Worm (Caenorhabditis elegans) whole organism, late embryonic: ENCODE data around the gene egl-43.

Source experiments
- C08G9.2 ChIP-seq: sonication (generic microtip); optimal IDR thresholded peaks from 2 replicates; lab custom pipeline; 2016; ENCODE audit warnings: mild to moderate bottlenecking, missing genetic modification characterization, moderate library complexity, missing compliant biosample characterization
- T23F11.4 ChIP-seq: fragments of 200-800 bp; sonication (Bioruptor generic); optimal IDR thresholded peaks from 2 replicates; lab custom pipeline; 2018; ENCODE audit warnings: mild to moderate bottlenecking, missing genetic modification characterization, missing compliant biosample characterization
- Y22D7AL.16 ChIP-seq: sonication (generic microtip); optimal IDR thresholded peaks from 2 replicates; lab custom pipeline; 2016; ENCODE audit warnings: missing genetic modification characterization, missing compliant biosample characterization
- ahr-1 ChIP-seq: sonication (generic microtip); optimal IDR thresholded peaks from 2 replicates; lab custom pipeline; 2016; ENCODE audit warnings: missing genetic modification characterization, missing compliant biosample characterization
- ama-1 ChIP-seq: fragments of 150-350 bp; optimal IDR thresholded peaks from 2 replicates; lab custom pipeline; 2014
- ceh-18 ChIP-seq: sonication (generic microtip); optimal IDR thresholded peaks from 2 replicates; lab custom pipeline; 2016; ENCODE audit warnings: missing genetic modification characterization, missing compliant biosample characterization
- ceh-19 ChIP-seq: fragments of 200-800 bp; sonication (Bioruptor generic); optimal IDR thresholded peaks from 2 replicates; lab custom pipeline; 2018; ENCODE audit warnings: mild to moderate bottlenecking, missing genetic modification characterization, missing compliant biosample characterization
- ceh-2 ChIP-seq: sonication (generic microtip); optimal IDR thresholded peaks from 2 replicates; lab custom pipeline; 2016; ENCODE audit warnings: missing genotype, missing genetic modification characterization, missing compliant biosample characterization
- ceh-24 ChIP-seq: sonication (generic microtip); optimal IDR thresholded peaks from 2 replicates; lab custom pipeline; 2016; ENCODE audit warnings: mild to moderate bottlenecking, missing genetic modification characterization, missing compliant biosample characterization
- ceh-30 ChIP-seq: fragments of 150-350 bp; optimal IDR thresholded peaks from 2 replicates; lab custom pipeline; 2014; ENCODE audit warnings: missing biosample characterization, missing genetic modification characterization
- ceh-31 ChIP-seq: sonication (generic microtip); optimal IDR thresholded peaks from 2 replicates; lab custom pipeline; 2016; ENCODE audit warnings: missing genetic modification characterization, missing compliant biosample characterization
- ceh-34 ChIP-seq: sonication (generic microtip); optimal IDR thresholded peaks from 2 replicates; lab custom pipeline; 2016; ENCODE audit warnings: mild to moderate bottlenecking, missing genetic modification characterization, missing compliant biosample characterization
- ceh-6 ChIP-seq: fragments of 200-800 bp; sonication (Bioruptor generic); optimal IDR thresholded peaks from 2 replicates; lab custom pipeline; 2018; ENCODE audit warnings: mild to moderate bottlenecking, missing genetic modification characterization, missing compliant biosample characterization
- ceh-9 ChIP-seq: sonication (generic microtip); optimal IDR thresholded peaks from 2 replicates; lab custom pipeline; 2016; ENCODE audit warnings: mild to moderate bottlenecking, missing genetic modification characterization, inconsistent platforms, missing compliant biosample characterization
- che-1 ChIP-seq: sonication (generic microtip); optimal IDR thresholded peaks from 2 replicates; lab custom pipeline; 2016; ENCODE audit warnings: mild to moderate bottlenecking, missing genetic modification characterization, missing compliant biosample characterization
- dmd-4 ChIP-seq: sonication (generic microtip); optimal IDR thresholded peaks from 2 replicates; lab custom pipeline; 2016; ENCODE audit warnings: borderline replicate concordance, missing genetic modification characterization, missing compliant biosample characterization
- elt-4 ChIP-seq: sonication (generic microtip); optimal IDR thresholded peaks from 2 replicates; lab custom pipeline; 2016; ENCODE audit warnings: missing genetic modification characterization, missing compliant biosample characterization
- ets-4 ChIP-seq: sonication (generic microtip); optimal IDR thresholded peaks from 2 replicates; lab custom pipeline; 2016; ENCODE audit warnings: missing genetic modification characterization, missing compliant biosample characterization
- eyg-1 ChIP-seq: sonication (generic microtip); optimal IDR thresholded peaks from 2 replicates; lab custom pipeline; 2016; ENCODE audit warnings: missing genotype, missing genetic modification characterization, missing compliant biosample characterization
- fkh-10 ChIP-seq: fragments of 150-350 bp; optimal IDR thresholded peaks from 2 replicates; lab custom pipeline; 2014; ENCODE audit warnings: missing biosample characterization, missing genetic modification reagents, missing genetic modification characterization
- fkh-6 ChIP-seq: sonication (generic microtip); optimal IDR thresholded peaks from 2 replicates; lab custom pipeline; 2016; ENCODE audit warnings: missing genetic modification characterization, missing compliant biosample characterization
- hlh-13 ChIP-seq: fragments of 200-800 bp; sonication (Bioruptor generic); optimal IDR thresholded peaks from 2 replicates; lab custom pipeline; 2018; ENCODE audit warnings: mild to moderate bottlenecking, missing genetic modification characterization, missing compliant biosample characterization
- hlh-8 ChIP-seq: sonication (generic microtip); optimal IDR thresholded peaks from 2 replicates; lab custom pipeline; 2016; ENCODE audit warnings: missing genotype, missing genetic modification characterization, missing compliant biosample characterization
- lim-6 ChIP-seq: sonication (generic microtip); optimal IDR thresholded peaks from 2 replicates; lab custom pipeline; 2016; ENCODE audit warnings: missing genetic modification characterization, missing compliant biosample characterization
- lin-11 ChIP-seq: fragments of 200-800 bp; sonication (Bioruptor generic); optimal IDR thresholded peaks from 2 replicates; lab custom pipeline; 2018; ENCODE audit warnings: mild to moderate bottlenecking, missing genetic modification characterization, missing compliant biosample characterization
- nfya-1 ChIP-seq: sonication (generic microtip); optimal IDR thresholded peaks from 2 replicates; lab custom pipeline; 2017; ENCODE audit warnings: missing genetic modification characterization, mild to moderate bottlenecking, missing compliant biosample characterization, antibody characterized with exemption, moderate library complexity
- nhr-11 ChIP-seq: fragments of 150-350 bp; optimal IDR thresholded peaks from 2 replicates; lab custom pipeline; 2014; ENCODE audit warnings: missing biosample characterization, missing genetic modification characterization
- nhr-232 ChIP-seq: sonication (generic microtip); optimal IDR thresholded peaks from 2 replicates; lab custom pipeline; 2016; ENCODE audit warnings: missing genetic modification characterization, missing compliant biosample characterization
- odd-2 ChIP-seq: sonication (generic microtip); optimal IDR thresholded peaks from 2 replicates; lab custom pipeline; 2017; ENCODE audit warnings: antibody characterized with exemption, mild to moderate bottlenecking, missing genetic modification characterization, missing compliant biosample characterization
- pat-9 ChIP-seq: fragments of 200-800 bp; sonication (Bioruptor generic); optimal IDR thresholded peaks from 2 replicates; lab custom pipeline; 2018; ENCODE audit warnings: mild to moderate bottlenecking, missing genetic modification characterization, moderate library complexity, missing compliant biosample characterization
- pax-1 ChIP-seq: fragments of 150-350 bp; optimal IDR thresholded peaks from 2 replicates; lab custom pipeline; 2014; ENCODE audit warnings: missing biosample characterization, missing genetic modification characterization
- pha-2 ChIP-seq: sonication (generic microtip); optimal IDR thresholded peaks from 2 replicates; lab custom pipeline; 2017; ENCODE audit warnings: mild to moderate bottlenecking, missing genetic modification characterization, missing compliant biosample characterization
- pha-4 ChIP-seq: fragments of 150-350 bp; optimal IDR thresholded peaks from 2 replicates; lab custom pipeline; 2018; ENCODE audit warnings: missing biosample characterization, missing genetic modification reagents, missing genetic modification characterization
- pqm-1 ChIP-seq: sonication (generic microtip); optimal IDR thresholded peaks from 2 replicates; lab custom pipeline; 2016; ENCODE audit warnings: missing genetic modification characterization, missing compliant biosample characterization
- pros-1 ChIP-seq: fragments of 150-350 bp; optimal IDR thresholded peaks from 2 replicates; lab custom pipeline; 2014; ENCODE audit warnings: missing biosample characterization, missing genetic modification reagents, missing genetic modification characterization
- ref-2 ChIP-seq: sonication (generic microtip); optimal IDR thresholded peaks from 2 replicates; lab custom pipeline; 2016; ENCODE audit warnings: missing genetic modification characterization, missing compliant biosample characterization
- sox-4 ChIP-seq: sonication (generic microtip); optimal IDR thresholded peaks from 2 replicates; lab custom pipeline; 2017; ENCODE audit warnings: mild to moderate bottlenecking, missing genetic modification characterization, inconsistent platforms, missing compliant biosample characterization
- syd-9 ChIP-seq: sonication (generic microtip); optimal IDR thresholded peaks from 2 replicates; lab custom pipeline; 2016; ENCODE audit warnings: mild to moderate bottlenecking, missing genetic modification characterization, moderate library complexity, missing compliant biosample characterization
- tbx-2 ChIP-seq: sonication (generic microtip); optimal IDR thresholded peaks from 2 replicates; lab custom pipeline; 2016; ENCODE audit warnings: missing genetic modification characterization, missing compliant biosample characterization
- tbx-7 ChIP-seq: sonication (generic microtip); optimal IDR thresholded peaks from 2 replicates; lab custom pipeline; 2016; ENCODE audit warnings: missing genotype, missing genetic modification characterization, missing compliant biosample characterization
- unc-3 ChIP-seq, 2 experiments: fragments of 200-800 bp in 1 of 2; sonication (Bioruptor generic) in 1 of 2; sonication (generic microtip) in 1 of 2; conservative IDR thresholded peaks in 1 of 2; optimal IDR thresholded peaks in 1 of 2; 2 replicates each; pipeline versions ENCODE4 v1.3.6 to Lab custom; 2016 to 2022; ENCODE audit warnings: missing compliant biosample characterization in 2 of 2, missing genetic modification characterization in 2 of 2, missing genetic modification reagents in 1 of 2
- unc-42 ChIP-seq: sonication (generic microtip); optimal IDR thresholded peaks from 2 replicates; lab custom pipeline; 2016; ENCODE audit warnings: missing genotype, missing genetic modification characterization, missing compliant biosample characterization
- unc-86 ChIP-seq: sonication (generic microtip); optimal IDR thresholded peaks from 2 replicates; lab custom pipeline; 2016; ENCODE audit warnings: missing genetic modification characterization, missing compliant biosample characterization

egl-43 gene

DNA sequence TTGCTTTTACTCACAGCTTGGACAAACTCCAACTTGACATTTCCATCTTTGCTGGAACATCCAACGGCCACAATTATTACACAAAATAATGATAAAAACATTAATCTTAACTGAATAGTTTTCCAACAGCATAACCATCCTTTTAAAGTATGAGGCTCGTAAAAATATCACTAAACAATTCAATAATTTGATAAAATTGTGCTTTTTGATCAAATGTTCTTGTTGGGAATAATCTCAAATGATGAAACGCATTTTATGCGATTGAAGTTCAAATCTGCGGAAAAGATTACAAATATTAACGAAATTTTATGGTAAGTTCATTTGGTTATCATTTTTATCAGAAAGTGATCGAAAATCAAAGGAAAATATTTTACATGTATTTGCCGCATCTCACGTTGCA lies 34.5 kb upstream of the egl-43 start, which contains the start of gene pho-10:
pho-10 (minus strand) TSS at position 101 of the 400 bp plus-strand sequence.
- no peak for TF ChIP-seq ceh-24 (tag; lab: Kevin White, UChicago)
- TF ChIP-seq lin-11 (tag; lab: Kevin White, UChicago) = no peak
- TF ChIP-seq dmd-4 (tag; lab: Kevin White, UChicago) = no peak
- no peak for TF ChIP-seq ref-2 (tag; lab: Kevin White, UChicago)
- TF ChIP-seq ceh-18 (tag; lab: Kevin White, UChicago) = no peak
- TF ChIP-seq ceh-6 (GFP tag; lab: Kevin White, UChicago) = no peak
- TF ChIP-seq tbx-7 (tag; lab: Kevin White, UChicago) = no peak
- TF ChIP-seq ceh-9 (tag; lab: Kevin White, UChicago) = no peak
- no peak for TF ChIP-seq pha-4 (tag; lab: Kevin White, UChicago)
- no peak for TF ChIP-seq che-1 (tag; lab: Kevin White, UChicago)
- no peak for TF ChIP-seq syd-9 (tag; lab: Kevin White, UChicago)
- TF ChIP-seq ceh-34 (tag; lab: Kevin White, UChicago) = no peak
- TF ChIP-seq pha-2 = no peak

DNA sequence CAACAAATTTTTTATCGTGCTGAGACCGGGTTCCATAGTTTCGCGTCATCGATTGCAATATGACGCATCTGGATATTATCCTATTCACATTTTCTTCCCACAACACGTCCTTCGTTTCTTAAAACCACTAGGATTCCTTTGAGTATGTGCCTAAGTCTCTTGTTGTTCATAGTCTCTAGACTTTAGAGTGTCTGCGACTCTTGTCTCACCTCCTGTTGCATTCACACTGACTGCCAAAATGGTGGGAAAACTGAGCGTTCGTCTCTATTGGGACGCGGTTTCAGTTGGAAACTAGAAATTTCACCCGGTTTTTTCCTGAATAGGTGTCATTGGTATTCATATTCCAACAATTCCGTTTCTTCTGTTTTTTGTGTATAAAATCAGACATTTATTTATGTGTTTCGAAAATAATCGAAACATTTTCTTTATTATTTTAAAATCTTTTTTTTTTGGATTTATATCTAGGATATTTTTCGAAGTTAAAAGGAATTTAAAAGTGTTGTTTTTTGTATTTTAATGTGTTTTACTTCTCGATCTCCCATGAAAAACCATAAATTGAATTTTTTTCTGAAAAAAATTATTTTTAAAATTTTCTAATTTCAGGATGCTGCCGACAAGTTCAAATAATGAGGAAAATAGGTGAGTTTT lies 33.2 kb upstream of the egl-43 start, which contains the start of gene C05C10.2:
C05C10.2 (plus strand) TSS at position 598 of the 648 bp plus-strand sequence.
- peak; percentile 7 for TF ChIP-seq nfya-1 (tag; lab: Kevin White, UChicago)
- no peak for TF ChIP-seq fkh-6
- TF ChIP-seq pros-1 (tag; lab: Kevin White, UChicago) = no peak

DNA sequence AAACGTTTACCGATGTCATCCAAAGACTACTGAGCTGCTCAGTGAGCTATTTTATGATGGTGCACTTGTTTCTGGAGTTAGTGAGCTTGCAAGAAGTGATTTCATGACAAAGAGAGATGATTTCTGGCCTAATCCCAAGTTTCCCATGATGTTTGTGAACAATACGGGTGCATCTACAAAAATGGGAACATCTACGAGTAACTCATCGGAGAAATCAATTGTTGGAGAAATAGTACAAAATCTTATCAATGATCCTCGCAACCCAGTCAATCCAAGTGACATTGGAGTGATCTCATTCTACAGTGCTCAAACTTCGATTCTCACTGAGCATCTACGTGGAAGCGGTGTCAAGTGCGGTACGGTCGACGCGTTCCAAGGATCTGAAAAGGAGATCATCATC lies 26.5 kb upstream of the egl-43 start:
- no peak for TF ChIP-seq pat-9 (tag; lab: Kevin White, UChicago)
- TF ChIP-seq ets-4 (tag; lab: Kevin White, UChicago) = no peak
- TF ChIP-seq ceh-30 (tag; lab: Kevin White, UChicago) = no peak
- TF ChIP-seq ceh-18 (tag; lab: Kevin White, UChicago) = no peak
- TF ChIP-seq dmd-4 (tag; lab: Kevin White, UChicago) = no peak
- TF ChIP-seq fkh-6 = no peak
- TF ChIP-seq ceh-2 (tag; lab: Kevin White, UChicago) = no peak
- TF ChIP-seq ahr-1 = no peak
- no peak for TF ChIP-seq Y22D7AL.16
- no peak for TF ChIP-seq nhr-11 (tag; lab: Kevin White, UChicago)
- no peak for TF ChIP-seq tbx-7 (tag; lab: Kevin White, UChicago)
- TF ChIP-seq che-1 (tag; lab: Kevin White, UChicago) = no peak
- no peak for TF ChIP-seq nhr-232 (tag; lab: Kevin White, UChicago)
- TF ChIP-seq pqm-1 (tag; lab: Kevin White, UChicago) = no peak
- TF ChIP-seq ceh-34 (tag; lab: Kevin White, UChicago) = no peak
- no peak for TF ChIP-seq ceh-19 (GFP tag; lab: Kevin White, UChicago)
- TF ChIP-seq eyg-1 (tag; lab: Kevin White, UChicago) = no peak
- no peak for TF ChIP-seq fkh-10 (GFP tag; lab: Kevin White, UChicago)
- TF ChIP-seq, all 69 proteins: peak for 0

DNA sequence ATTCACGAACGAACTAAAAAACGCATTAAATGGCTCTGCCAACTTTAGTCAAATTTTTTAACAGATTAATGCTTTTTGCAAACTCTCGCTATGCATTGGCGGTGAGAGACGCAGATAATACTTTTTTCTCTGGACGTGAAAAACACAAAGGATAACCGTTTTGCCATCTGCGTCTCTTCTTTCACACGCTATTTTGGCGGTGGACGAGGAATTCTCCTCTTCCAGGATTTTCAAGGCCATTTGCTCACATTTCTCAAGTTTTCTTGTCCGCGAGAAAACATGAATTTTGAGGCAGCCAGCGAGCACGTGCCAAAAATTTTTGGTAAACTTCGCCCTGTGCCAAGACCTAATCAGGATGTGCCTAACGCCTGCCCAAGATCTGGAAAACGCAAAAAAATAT lies 24.0 kb upstream of the egl-43 start:
- peak; percentile 67 for TF ChIP-seq ceh-31 (tag; lab: Kevin White, UChicago)
- TF ChIP-seq ahr-1 = no peak
- TF ChIP-seq ceh-34 (tag; lab: Kevin White, UChicago) = no peak
- no peak for TF ChIP-seq hlh-8 (tag; lab: Kevin White, UChicago)
- no peak for TF ChIP-seq odd-2
- no peak for TF ChIP-seq syd-9 (tag; lab: Kevin White, UChicago)
- no peak for TF ChIP-seq ceh-24 (tag; lab: Kevin White, UChicago)
- TF ChIP-seq pax-1 = no peak
- no peak for TF ChIP-seq ceh-30 (tag; lab: Kevin White, UChicago)
- no peak for TF ChIP-seq nfya-1 (tag; lab: Kevin White, UChicago)
- no peak for TF ChIP-seq unc-3 (GFP tag; conservative IDR thresholded peaks at IDR 0.05; lab: Robert Waterston, UW)
- no peak for TF ChIP-seq unc-3 (tag; optimal IDR thresholded peaks at IDR 0.05; lab: Kevin White, UChicago)
- no peak for TF ChIP-seq sox-4 (tag; lab: Kevin White, UChicago)
- TF ChIP-seq che-1 (tag; lab: Kevin White, UChicago) = no peak
- peak; percentile 67 for TF ChIP-seq tbx-2 (tag; lab: Kevin White, UChicago)
- no peak for TF ChIP-seq hlh-13 (GFP tag; lab: Kevin White, UChicago)
- no peak for TF ChIP-seq eyg-1 (tag; lab: Kevin White, UChicago)
- no peak for TF ChIP-seq fkh-6
- no peak for TF ChIP-seq elt-4 (tag; lab: Kevin White, UChicago)
- no peak for TF ChIP-seq unc-86
- TF ChIP-seq nhr-232 (tag; lab: Kevin White, UChicago) = no peak
- TF ChIP-seq C08G9.2 = peak; percentile 55
- TF ChIP-seq ceh-18 (tag; lab: Kevin White, UChicago) = peak; percentile 4
- no peak for TF ChIP-seq ama-1 (lab: Kevin White, UChicago)
- TF ChIP-seq lim-6 = no peak
- TF ChIP-seq nhr-11 (tag; lab: Kevin White, UChicago) = no peak
- TF ChIP-seq T23F11.4 (GFP tag; lab: Kevin White, UChicago) = no peak
- peak; percentile 40 for TF ChIP-seq ets-4 (tag; lab: Kevin White, UChicago)
- TF ChIP-seq pat-9 (tag; lab: Kevin White, UChicago) = no peak
- no peak for TF ChIP-seq unc-42 (tag; lab: Kevin White, UChicago)
